Fruit fly (Drosophila melanogaster): ENCODE measurements around the gene CG3225.

The CG3225 gene

dm6 chr2L:4820448-4821318 lies 2.6 kb upstream of the CG3225 start (continued):
- TF ChIP-seq Six4 (GFP tag; optimal IDR thresholded peaks at IDR 0.05) (peak; percentile 49), tgo (GFP tag; IDR thresholded peaks at IDR 0.05) (peak; percentile 38), CG10274 (GFP tag; optimal IDR thresholded peaks at IDR 0.05) (no peak), Oaz (GFP tag; IDR thresholded peaks at IDR 0.05) (peak; percentile 12; the same call in 1 of the 2 replicates), da (GFP tag; optimal IDR thresholded peaks at IDR 0.05) (no peak), ato (GFP tag; IDR thresholded peaks at IDR 0.05; ENCODE audit: partially characterized antibody) (no peak), Ada2b (GFP tag; IDR thresholded peaks at IDR 0.05) (peak; percentile 48), sd (tag; optimal IDR thresholded peaks at IDR 0.05) (no peak), lab (GFP tag; optimal IDR thresholded peaks at IDR 0.05) (no peak), CG10267 (tag; optimal IDR thresholded peaks at IDR 0.05) (peak; percentile 67), esg (GFP tag; conservative IDR thresholded peaks at IDR 0.05) (peak; percentile 49; the same call in 1 of the 2 replicates), CG2875 (GFP tag; optimal IDR thresholded peaks at IDR 0.05) (no peak), CG1647 (GFP tag; optimal IDR thresholded peaks at IDR 0.05) (no peak), dm (GFP tag; optimal IDR thresholded peaks at IDR 0.05) (no peak), CG11085 (GFP tag; IDR thresholded peaks at IDR 0.05) (no peak), CG10959 (GFP tag; IDR thresholded peaks at IDR 0.05) (no peak), dmrt11E (tag; optimal IDR thresholded peaks at IDR 0.05) (peak; percentile 59), CG11695 (GFP tag; IDR thresholded peaks at IDR 0.05) (peak; percentile 21; the same call in 1 of the 3 replicates), CG18011 (GFP tag; optimal IDR thresholded peaks at IDR 0.05) (no peak), Ets65A (GFP tag) (peak; percentile 92), CG5180 (GFP tag; optimal IDR thresholded peaks at IDR 0.05) (no peak), CG16813 (GFP tag; IDR thresholded peaks at IDR 0.05; ENCODE audit: partially characterized antibody) (no peak), CG12236 (GFP tag; optimal IDR thresholded peaks at IDR 0.05) (no peak), CG1792 (GFP tag; optimal IDR thresholded peaks at IDR 0.05) (no peak), NK7.1 (GFP tag; optimal IDR thresholded peaks at IDR 0.05) (no peak), CG32532 (GFP tag; IDR thresholded peaks at IDR 0.05) (no peak), CG7928 (GFP tag; optimal IDR thresholded peaks at IDR 0.05) (no peak), CG18619 (GFP tag; optimal IDR thresholded peaks at IDR 0.05) (peak; percentile 66), ara (GFP tag; IDR thresholded peaks at IDR 0.05) (no peak; the same call in 1 of the 2 replicates), wor (GFP tag; IDR thresholded peaks at IDR 0.05) (no peak; the same call in 1 of the 2 replicates), CG9215 (GFP tag; IDR thresholded peaks at IDR 0.05) (peak; percentile 55), D19A (tag; optimal IDR thresholded peaks at IDR 0.05) (no peak), chinmo (GFP tag; IDR thresholded peaks at IDR 0.05; ENCODE audit: partially characterized antibody) (0 out of 4 replicates have a peak, but pooled peaks have one; percentile 38), kah (GFP tag; optimal IDR thresholded peaks at IDR 0.05) (no peak), Rx (GFP tag; IDR thresholded peaks at IDR 0.05) (peak; percentile 57), YL-1 (GFP tag; optimal IDR thresholded peaks at IDR 0.05) (no peak), sima (GFP tag; optimal IDR thresholded peaks at IDR 0.05) (no peak), CG18262 (tag; optimal IDR thresholded peaks at IDR 0.05) (no peak), CG6791 (GFP tag; IDR thresholded peaks at IDR 0.05; ENCODE audit: partially characterized antibody) (no peak), TFAM (GFP tag; optimal IDR thresholded peaks at IDR 0.05) (no peak), H2.0 (GFP tag; IDR thresholded peaks at IDR 0.05) (no peak), kay (GFP tag; optimal IDR thresholded peaks at IDR 0.05) (no peak), CG17612 (GFP tag; IDR thresholded peaks at IDR 0.05) (0 out of 2 replicates have a peak, but pooled peaks have one; percentile 19), ash1 (GFP tag; optimal IDR thresholded peaks at IDR 0.05) (no peak), ap (GFP tag; IDR thresholded peaks at IDR 0.05) (no peak), Lpt (GFP tag; optimal IDR thresholded peaks at IDR 0.05) (no peak), pros (GFP tag; optimal IDR thresholded peaks at IDR 0.05) (peak; percentile 35), CHES-1-like (GFP tag; optimal IDR thresholded peaks at IDR 0.05) (no peak), CG3407 (GFP tag; optimal IDR thresholded peaks at IDR 0.05) (no peak)

Data from whole organism, embryonic.